Worm (Caenorhabditis elegans) whole organism, dauer: ENCODE data around the gene clec-74.

ENCODE experiments used
- unc-62 ChIP-seq: sonication (generic microtip); optimal IDR thresholded peaks from 2 replicates; lab custom pipeline; 2017; ENCODE audit warnings: missing biosample characterization, missing genetic modification reagents, missing genetic modification characterization

Gene clec-74

ce11 chrIV:4005166-4005565 is 48.4 kb downstream of the clec-74 start:
- no peak for TF ChIP-seq unc-62

DNA sequence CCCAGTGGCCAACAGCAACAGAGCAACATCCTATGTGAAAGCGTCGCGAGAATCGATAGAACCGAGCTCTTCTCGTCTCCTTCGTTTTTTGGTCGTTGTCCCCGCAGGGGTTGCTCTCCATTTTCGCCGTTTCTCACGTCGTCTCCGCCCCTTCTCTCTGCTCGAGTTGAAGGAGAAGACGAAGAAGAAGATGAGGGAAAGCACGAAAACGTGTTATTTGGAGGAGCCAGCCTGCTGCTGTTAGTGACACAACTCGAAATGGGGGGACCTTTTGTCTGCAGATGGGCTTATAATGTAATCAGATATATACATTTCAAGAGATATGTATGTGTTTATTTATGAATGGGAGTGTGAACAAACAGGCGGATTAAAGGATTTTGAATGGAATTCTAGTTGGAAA is 50.9 kb downstream of the clec-74 start, which contains the start of gene W02C12.2:
TSS of gene W02C12.2 (minus strand) at position 277 of the 400 bp plus-strand sequence.
- TF ChIP-seq unc-62, result no peak

ce11 chrIV:4008440-4008839 is 51.6 kb downstream of the clec-74 start:
- no peak for TF ChIP-seq unc-62
